Worm (Caenorhabditis elegans): ENCODE results near the gene F28F9.2.

- no peak for TF ChIP-seq lsy-2 (tag; optimal IDR thresholded peaks at IDR 0.05)
- no peak for TF ChIP-seq F13H6.1 (tag; optimal IDR thresholded peaks at IDR 0.05)
- TF ChIP-seq sma-9 (GFP tag; optimal IDR thresholded peaks at IDR 0.05) = no peak
- no peak for TF ChIP-seq sma-9 (tag; optimal IDR thresholded peaks at IDR 0.05)
- TF ChIP-seq lin-39 (tag; optimal IDR thresholded peaks at IDR 0.05) = no peak
- TF ChIP-seq nhr-11 (tag; optimal IDR thresholded peaks at IDR 0.05) = no peak
- no peak for TF ChIP-seq elt-3 (tag; optimal IDR thresholded peaks at IDR 0.05)
Measured at ce11 chrIV:3873706-3874105, 34.2 kb downstream of the F28F9.2 start, which contains the start of gene F37C4.5.
